Worm (Caenorhabditis elegans) whole organism, L2 larva: ENCODE results near the gene C25H3.10.

Experiments used
- C34F6.9 ChIP-seq: fragments of 150-350 bp; optimal IDR thresholded peaks from 2 replicates; lab custom pipeline; 2014; ENCODE audit warnings: missing biosample characterization, missing genetic modification characterization
- F13H6.1 ChIP-seq: sonication (generic microtip); optimal IDR thresholded peaks from 2 replicates; lab custom pipeline; 2016; ENCODE audit warnings: missing genetic modification characterization, missing compliant biosample characterization
- ZK546.5 ChIP-seq: sonication (generic microtip); optimal IDR thresholded peaks from 2 replicates; lab custom pipeline; 2017; ENCODE audit warnings: missing biosample characterization, missing genetic modification characterization
- alr-1 ChIP-seq: fragments of 150-350 bp; optimal IDR thresholded peaks from 2 replicates; lab custom pipeline; 2014; ENCODE audit warnings: missing biosample characterization, missing genetic modification characterization
- blmp-1 ChIP-seq: sonication (generic microtip); optimal IDR thresholded peaks from 2 replicates; lab custom pipeline; 2017; ENCODE audit warnings: missing genetic modification characterization, mild to moderate bottlenecking, missing compliant biosample characterization, antibody characterized with exemption, moderate library complexity; ENCODE audit not compliant: insufficient read depth
- ceh-82 ChIP-seq: fragments of 150-350 bp; optimal IDR thresholded peaks from 2 replicates; lab custom pipeline; 2014; ENCODE audit warnings: missing biosample characterization, missing genetic modification characterization
- crh-2 ChIP-seq: sonication (generic microtip); optimal IDR thresholded peaks from 2 replicates; lab custom pipeline; 2017; ENCODE audit warnings: missing biosample characterization, missing genetic modification characterization
- dmd-4 ChIP-seq: sonication (generic microtip); optimal IDR thresholded peaks from 2 replicates; lab custom pipeline; 2017; ENCODE audit warnings: missing biosample characterization, missing genetic modification characterization
- elt-1 ChIP-seq: fragments of 150-350 bp; optimal IDR thresholded peaks from 2 replicates; lab custom pipeline; 2014; ENCODE audit warnings: missing biosample characterization, missing genetic modification characterization
- elt-3 ChIP-seq: sonication (generic microtip); optimal IDR thresholded peaks from 2 replicates; lab custom pipeline; 2017; ENCODE audit warnings: missing biosample characterization, missing genetic modification characterization
- gmeb-1 ChIP-seq: fragments of 150-350 bp; optimal IDR thresholded peaks from 2 replicates; lab custom pipeline; 2014; ENCODE audit warnings: missing biosample characterization, missing genetic modification characterization
- lin-13 ChIP-seq: fragments of 150-350 bp; optimal IDR thresholded peaks from 2 replicates; lab custom pipeline; 2014; ENCODE audit warnings: missing biosample characterization, missing genetic modification reagents, missing genetic modification characterization
- lin-39 ChIP-seq: fragments of 150-350 bp; optimal IDR thresholded peaks from 2 replicates; lab custom pipeline; 2014; ENCODE audit warnings: missing biosample characterization, missing genetic modification reagents, missing genetic modification characterization
- lsy-2 ChIP-seq, 2 experiments: fragments of 150-350 bp in 1 of 2; sonication (generic microtip) in 1 of 2; optimal IDR thresholded peaks; 2 replicates each; lab custom pipeline; 2014 to 2017; ENCODE audit warnings: missing biosample characterization in 2 of 2, missing genetic modification characterization in 2 of 2
- mab-5 ChIP-seq: fragments of 150-350 bp; optimal IDR thresholded peaks from 2 replicates; lab custom pipeline; 2014; ENCODE audit warnings: missing biosample characterization, missing genetic modification characterization
- mbf-1 ChIP-seq: sonication (generic microtip); optimal IDR thresholded peaks from 2 replicates; lab custom pipeline; 2017; ENCODE audit warnings: missing biosample characterization, missing genetic modification characterization
- mdl-1 ChIP-seq, 2 experiments: fragments of 150-350 bp in 1 of 2; sonication (generic microtip) in 1 of 2; optimal IDR thresholded peaks; 2 replicates each; lab custom pipeline; 2017; ENCODE audit warnings: missing biosample characterization in 2 of 2, missing genetic modification characterization in 2 of 2
- nhr-10 ChIP-seq: sonication (generic microtip); optimal IDR thresholded peaks from 2 replicates; lab custom pipeline; 2017; ENCODE audit warnings: missing biosample characterization, missing genetic modification characterization
- nhr-11 ChIP-seq: fragments of 150-350 bp; optimal IDR thresholded peaks from 2 replicates; lab custom pipeline; 2014; ENCODE audit warnings: missing biosample characterization, missing genetic modification characterization
- nhr-129 ChIP-seq: fragments of 150-350 bp; optimal IDR thresholded peaks from 2 replicates; lab custom pipeline; 2014; ENCODE audit warnings: missing biosample characterization, missing genetic modification characterization
- nhr-21 ChIP-seq: fragments of 150-350 bp; optimal IDR thresholded peaks from 2 replicates; lab custom pipeline; 2014; ENCODE audit warnings: missing biosample characterization, missing genetic modification characterization
- nhr-23 ChIP-seq: fragments of 150-350 bp; optimal IDR thresholded peaks from 2 replicates; lab custom pipeline; 2014; ENCODE audit warnings: missing biosample characterization, missing genetic modification reagents, missing genetic modification characterization
- nhr-6 ChIP-seq: fragments of 150-350 bp; optimal IDR thresholded peaks from 2 replicates; lab custom pipeline; 2014; ENCODE audit warnings: missing biosample characterization, missing genetic modification characterization
- nhr-77 ChIP-seq: fragments of 150-350 bp; optimal IDR thresholded peaks from 2 replicates; lab custom pipeline; 2014; ENCODE audit warnings: missing biosample characterization, missing genetic modification characterization
- peb-1 ChIP-seq: fragments of 150-350 bp; optimal IDR thresholded peaks from 2 replicates; lab custom pipeline; 2014; ENCODE audit warnings: missing biosample characterization, missing genetic modification characterization
- sem-4 ChIP-seq: fragments of 150-350 bp; optimal IDR thresholded peaks from 2 replicates; lab custom pipeline; 2014; ENCODE audit warnings: missing biosample characterization, missing genetic modification reagents, missing genetic modification characterization
- skn-1 ChIP-seq: sonication (generic microtip); optimal IDR thresholded peaks from 2 replicates; lab custom pipeline; 2017; ENCODE audit warnings: missing biosample characterization, missing genetic modification characterization
- sma-3 ChIP-seq: sonication (generic microtip); optimal IDR thresholded peaks from 2 replicates; lab custom pipeline; 2016; ENCODE audit warnings: missing genetic modification reagents, missing genetic modification characterization, missing compliant biosample characterization
- sma-9 ChIP-seq, 2 experiments: fragments of 150-350 bp in 1 of 2; sonication (generic microtip) in 1 of 2; optimal IDR thresholded peaks; 2 replicates each; lab custom pipeline; 2014 to 2016; ENCODE audit warnings: missing genetic modification characterization in 2 of 2, mild to moderate bottlenecking in 1 of 2, missing biosample characterization in 1 of 2, missing compliant biosample characterization in 1 of 2, missing genetic modification reagents in 1 of 2, moderate library complexity in 1 of 2
- snpc-4 ChIP-seq: fragments of 150-350 bp; optimal IDR thresholded peaks from 2 replicates; lab custom pipeline; 2014; ENCODE audit warnings: missing biosample characterization, missing genetic modification characterization
- unc-39 ChIP-seq: fragments of 150-350 bp; optimal IDR thresholded peaks from 2 replicates; lab custom pipeline; 2014; ENCODE audit warnings: missing biosample characterization, missing genetic modification characterization
- zag-1 ChIP-seq: fragments of 150-350 bp; optimal IDR thresholded peaks from 2 replicates; lab custom pipeline; 2014; ENCODE audit warnings: missing biosample characterization, missing genetic modification characterization
- ztf-1 ChIP-seq: fragments of 200-800 bp; sonication (Bioruptor generic); conservative IDR thresholded peaks from 2 replicates; pipeline ENCODE4 v1.3.6; 2022; ENCODE audit warnings: missing genetic modification characterization, missing compliant biosample characterization
- ztf-11 ChIP-seq: sonication (generic microtip); optimal IDR thresholded peaks from 2 replicates; lab custom pipeline; 2017; ENCODE audit warnings: missing biosample characterization, missing genetic modification characterization
- ztf-4 ChIP-seq: fragments of 150-350 bp; optimal IDR thresholded peaks from 2 replicates; lab custom pipeline; 2014; ENCODE audit warnings: missing biosample characterization, missing genetic modification characterization

C25H3.10 gene

ce11 chrII:5660155-5660554, 38.6 kb downstream of the C25H3.10 start:
- TF ChIP-seq elt-3: no peak
- no peak for TF ChIP-seq ceh-82
- TF ChIP-seq skn-1 (tag; lab: Kevin White, UChicago): no peak
- no peak for TF ChIP-seq elt-1 (tag; lab: Kevin White, UChicago)
- no peak for TF ChIP-seq crh-2 (tag; lab: Kevin White, UChicago)
- TF ChIP-seq sma-3 (GFP tag; lab: Kevin White, UChicago): no peak
- TF ChIP-seq ztf-1 (GFP tag; lab: Robert Waterston, UW): no peak
- no peak for TF ChIP-seq nhr-77
- no peak for TF ChIP-seq lsy-2 (tag; optimal IDR thresholded peaks at IDR 0.05; lab: Kevin White, UChicago)
- TF ChIP-seq nhr-11: no peak

ce11 chrII:5659675-5660074, 39.1 kb downstream of the C25H3.10 start, which contains the start of gene fut-3:
Gene fut-3 (minus strand): TSS chrII:5659775.
- TF ChIP-seq skn-1 (tag; lab: Kevin White, UChicago): no peak
- TF ChIP-seq nhr-10 (tag; lab: Kevin White, UChicago): no peak
- TF ChIP-seq F13H6.1 (tag; lab: Kevin White, UChicago): no peak
- no peak for TF ChIP-seq crh-2 (tag; lab: Kevin White, UChicago)
- no peak for TF ChIP-seq lsy-2 (tag; optimal IDR thresholded peaks at IDR 0.05; lab: Kevin White, UChicago)
- no peak for TF ChIP-seq nhr-23 (tag; lab: Kevin White, UChicago)
- TF ChIP-seq gmeb-1 (tag; lab: Kevin White, UChicago): no peak
- TF ChIP-seq nhr-129 (tag; lab: Kevin White, UChicago): no peak

ce11 chrII:5654215-5654614, 44.6 kb downstream of the C25H3.10 start, which contains the start of gene F59E12.1:
Gene F59E12.1 (plus strand): TSS chrII:5654515.
- TF ChIP-seq nhr-21 (tag; lab: Kevin White, UChicago) (no peak), crh-2 (tag; lab: Kevin White, UChicago) (no peak), ZK546.5 (no peak), mab-5 (tag; lab: Kevin White, UChicago) (no peak), nhr-10 (tag; lab: Kevin White, UChicago) (no peak), ztf-11 (no peak), mbf-1 (tag; lab: Kevin White, UChicago) (no peak), mdl-1 (tag; optimal IDR thresholded peaks at IDR 0.05; lab: Kevin White, UChicago) (no peak), nhr-6 (tag; lab: Kevin White, UChicago) (no peak), zag-1 (tag; lab: Kevin White, UChicago) (no peak), blmp-1 (tag; lab: Kevin White, UChicago) (no peak), sma-9 (GFP tag; optimal IDR thresholded peaks at IDR 0.05; lab: Kevin White, UChicago) (no peak), sma-9 (tag; optimal IDR thresholded peaks at IDR 0.05; lab: Kevin White, UChicago) (no peak), alr-1 (tag; lab: Kevin White, UChicago) (no peak), elt-1 (tag; lab: Kevin White, UChicago) (no peak), F13H6.1 (tag; lab: Kevin White, UChicago) (no peak), nhr-77 (no peak), lin-13 (GFP tag; lab: Kevin White, UChicago) (no peak), lin-39 (tag; lab: Kevin White, UChicago) (no peak)

ce11 chrII:5652334-5652733, 46.4 kb downstream of the C25H3.10 start, which contains the start of gene bli-2:
Gene bli-2 (minus strand): TSS chrII:5652434.
- TF ChIP-seq ztf-11 (no peak), nhr-21 (tag; lab: Kevin White, UChicago) (no peak), ztf-4 (tag; lab: Kevin White, UChicago) (no peak), C34F6.9 (tag; lab: Kevin White, UChicago) (no peak), elt-1 (tag; lab: Kevin White, UChicago) (no peak), peb-1 (tag; lab: Kevin White, UChicago) (no peak), ceh-82 (no peak), snpc-4 (tag; lab: Kevin White, UChicago) (no peak), dmd-4 (tag; lab: Kevin White, UChicago) (no peak)
- TF ChIP-seq, all 48 proteins: peak for 0

ce11 chrII:5651426-5651825, 47.3 kb downstream of the C25H3.10 start:
- no peak for TF ChIP-seq unc-39
- TF ChIP-seq sem-4 (tag; lab: Kevin White, UChicago): no peak
- no peak for TF ChIP-seq elt-3
- TF ChIP-seq, all 48 proteins: peak for 0
